Worm (Caenorhabditis elegans) whole organism, young adult: ENCODE measurements around the gene C14B9.10.

Source experiments
- F23B12.7 ChIP-seq: sonication (generic microtip); optimal IDR thresholded peaks from 2 replicates; lab custom pipeline; 2017; ENCODE audit warnings: missing genetic modification characterization, mild to moderate bottlenecking, missing compliant biosample characterization, antibody characterized with exemption, moderate library complexity; ENCODE audit not compliant: insufficient read depth
- F33H1.4 ChIP-seq: fragments of 200-800 bp; sonication (Bioruptor generic); IDR thresholded peaks from 2 replicates; pipeline ENCODE4 v1.3.6; 2022; ENCODE audit warnings: missing genetic modification reagents, missing genetic modification characterization, missing compliant biosample characterization
- F37B4.10 ChIP-seq: fragments of 200-800 bp; sonication (Bioruptor generic); IDR thresholded peaks from 2 replicates; pipeline ENCODE4 v1.3.6; 2022; ENCODE audit warnings: missing genetic modification characterization, missing compliant biosample characterization
- F52B5.7 ChIP-seq: sonication (generic microtip); optimal IDR thresholded peaks from 2 replicates; lab custom pipeline; 2016; ENCODE audit warnings: mild to moderate bottlenecking, missing genetic modification characterization, missing compliant biosample characterization
- F57A8.1 ChIP-seq: fragments of 200-800 bp; sonication (Bioruptor generic); optimal IDR thresholded peaks from 2 replicates; lab custom pipeline; 2018; ENCODE audit warnings: mild to moderate bottlenecking, missing genetic modification characterization, moderate library complexity, missing compliant biosample characterization
- F57C9.4 ChIP-seq: sonication (generic microtip); optimal IDR thresholded peaks from 2 replicates; lab custom pipeline; 2017; ENCODE audit warnings: mild to moderate bottlenecking, missing genetic modification characterization, missing compliant biosample characterization
- K11D2.4 ChIP-seq: fragments of 200-800 bp; sonication (Bioruptor generic); IDR thresholded peaks from 2 replicates; pipeline ENCODE4 v1.3.6; 2022; ENCODE audit warnings: missing genetic modification reagents, missing genetic modification characterization, missing compliant biosample characterization
- Y53G8AR.9 ChIP-seq: fragments of 200-800 bp; sonication (Bioruptor generic); conservative IDR thresholded peaks from 2 replicates; pipeline ENCODE4 v1.3.6; 2022; ENCODE audit warnings: missing genetic modification reagents, missing genetic modification characterization, missing compliant biosample characterization
- Y67H2A.10 ChIP-seq: fragments of 200-800 bp; sonication (Bioruptor generic); conservative IDR thresholded peaks from 2 replicates; pipeline ENCODE4 v1.3.6; 2022; ENCODE audit warnings: missing genetic modification reagents, missing genetic modification characterization, missing compliant biosample characterization
- Y79H2A.3 ChIP-seq: fragments of 200-800 bp; sonication (Bioruptor generic); conservative IDR thresholded peaks from 2 replicates; pipeline ENCODE4 v1.3.6; 2022; ENCODE audit warnings: missing genetic modification reagents, missing genetic modification characterization, missing compliant biosample characterization
- ZK185.1 ChIP-seq: sonication (generic microtip); optimal IDR thresholded peaks from 2 replicates; lab custom pipeline; 2016; ENCODE audit warnings: mild to moderate bottlenecking, missing genetic modification characterization, missing compliant biosample characterization; ENCODE audit not compliant: poor library complexity, severe bottlenecking
- ama-1 ChIP-seq, 3 experiments: fragments of 150-350 bp in 1 of 3; sonication (generic microtip) in 2 of 3; optimal IDR thresholded peaks; 2 replicates each; lab custom pipeline; 2014 to 2018; ENCODE audit warnings: missing biosample characterization in 2 of 3, missing genetic modification characterization in 2 of 3, missing genetic modification reagents in 2 of 3
- aptf-2 ChIP-seq: fragments of 200-800 bp; sonication (Bioruptor generic); conservative IDR thresholded peaks from 2 replicates; pipeline ENCODE4 v1.3.6; 2022; ENCODE audit warnings: missing genetic modification reagents, missing genetic modification characterization, missing compliant biosample characterization
- aptf-3 ChIP-seq: fragments of 200-800 bp; sonication (Bioruptor generic); IDR thresholded peaks from 2 replicates; pipeline ENCODE4 v1.3.6; 2022; ENCODE audit warnings: missing genetic modification characterization, missing compliant biosample characterization
- atf-7 ChIP-seq: sonication (generic microtip); optimal IDR thresholded peaks from 2 replicates; lab custom pipeline; 2017; ENCODE audit warnings: mild to moderate bottlenecking, missing genetic modification characterization, missing compliant biosample characterization
- bed-1 ChIP-seq: fragments of 200-800 bp; sonication (Bioruptor generic); IDR thresholded peaks from 2 replicates; pipeline ENCODE4 v1.3.6; 2022; ENCODE audit warnings: missing genetic modification reagents, missing genetic modification characterization, missing compliant biosample characterization
- bed-2 ChIP-seq: fragments of 200-800 bp; sonication (Bioruptor generic); IDR thresholded peaks from 2 replicates; pipeline ENCODE4 v1.3.6; 2022; ENCODE audit warnings: missing genetic modification reagents, missing genetic modification characterization, missing compliant biosample characterization
- ccch-3 ChIP-seq: fragments of 200-800 bp; sonication (Bioruptor generic); optimal IDR thresholded peaks from 2 replicates; lab custom pipeline; 2018; ENCODE audit warnings: mild to moderate bottlenecking, missing genetic modification characterization, missing compliant biosample characterization
- cebp-1 ChIP-seq, 2 experiments: fragments of 200-800 bp in 1 of 2; sonication (Bioruptor generic) in 1 of 2; sonication (generic microtip) in 1 of 2; IDR thresholded peaks in 1 of 2; optimal IDR thresholded peaks in 1 of 2; 2 replicates each; pipeline versions ENCODE4 v1.3.6 to Lab custom; 2017 to 2022; ENCODE audit warnings: missing compliant biosample characterization in 2 of 2, missing genetic modification characterization in 2 of 2, mild to moderate bottlenecking in 1 of 2, missing genetic modification reagents in 1 of 2, moderate library complexity in 1 of 2
- ceh-91 ChIP-seq: fragments of 200-800 bp; sonication (Bioruptor generic); IDR thresholded peaks from 2 replicates; pipeline ENCODE4 v1.3.6; 2022; ENCODE audit warnings: missing genetic modification reagents, missing genetic modification characterization, missing compliant biosample characterization
- efl-1 ChIP-seq: fragments of 150-350 bp; optimal IDR thresholded peaks from 2 replicates; lab custom pipeline; 2014; ENCODE audit warnings: missing biosample characterization, missing genetic modification reagents, missing genetic modification characterization
- egl-44 ChIP-seq: fragments of 200-800 bp; sonication (Bioruptor generic); IDR thresholded peaks from 2 replicates; pipeline ENCODE4 v1.3.6; 2022; ENCODE audit warnings: missing genetic modification reagents, missing genetic modification characterization, missing compliant biosample characterization
- ets-4 ChIP-seq: fragments of 200-800 bp; sonication (Bioruptor generic); optimal IDR thresholded peaks from 2 replicates; lab custom pipeline; 2018; ENCODE audit warnings: mild to moderate bottlenecking, missing genetic modification characterization, missing compliant biosample characterization
- hlh-12 ChIP-seq: sonication (generic microtip); optimal IDR thresholded peaks from 2 replicates; lab custom pipeline; 2016; ENCODE audit warnings: missing genetic modification characterization, missing compliant biosample characterization
- lin-35 ChIP-seq, 3 experiments: fragments of 150-350 bp in 2 of 3; sonication (generic microtip) in 1 of 3; optimal IDR thresholded peaks; 2 replicates each; lab custom pipeline; 2014 to 2018; ENCODE audit warnings: missing biosample characterization in 3 of 3, missing genetic modification characterization in 3 of 3, missing genetic modification reagents in 3 of 3
- lin-54 ChIP-seq: fragments of 200-800 bp; sonication (Bioruptor generic); optimal IDR thresholded peaks from 2 replicates; lab custom pipeline; 2018; ENCODE audit warnings: mild to moderate bottlenecking, missing genetic modification characterization, missing compliant biosample characterization
- lsy-27 ChIP-seq: sonication (generic microtip); optimal IDR thresholded peaks from 2 replicates; lab custom pipeline; 2017; ENCODE audit warnings: missing genetic modification characterization, mild to moderate bottlenecking, missing compliant biosample characterization, antibody characterized with exemption, missing genotype, borderline replicate concordance; ENCODE audit not compliant: insufficient read depth
- madf-3 ChIP-seq: fragments of 200-800 bp; sonication (Bioruptor generic); IDR thresholded peaks from 2 replicates; pipeline ENCODE4 v1.3.6; 2022; ENCODE audit warnings: missing genetic modification reagents, missing genetic modification characterization, missing compliant biosample characterization
- madf-8 ChIP-seq: fragments of 200-800 bp; sonication (Bioruptor generic); conservative IDR thresholded peaks from 2 replicates; pipeline ENCODE4 v1.3.6; 2022; ENCODE audit warnings: missing genetic modification reagents, missing genetic modification characterization, missing compliant biosample characterization
- mcd-1 ChIP-seq: fragments of 200-800 bp; sonication (Bioruptor generic); IDR thresholded peaks from 2 replicates; pipeline ENCODE4 v1.3.6; 2022; ENCODE audit warnings: missing genetic modification reagents, missing genetic modification characterization, missing compliant biosample characterization
- nfya-2 ChIP-seq: fragments of 200-800 bp; sonication (Bioruptor generic); IDR thresholded peaks from 2 replicates; pipeline ENCODE4 v1.3.6; 2022; ENCODE audit warnings: missing genetic modification reagents, missing genetic modification characterization, missing compliant biosample characterization
- nhr-27 ChIP-seq: fragments of 200-800 bp; sonication (Bioruptor generic); optimal IDR thresholded peaks from 2 replicates; lab custom pipeline; 2018; ENCODE audit warnings: mild to moderate bottlenecking, missing genetic modification characterization, moderate library complexity, missing compliant biosample characterization
- nhr-80 ChIP-seq: sonication (generic microtip); optimal IDR thresholded peaks from 2 replicates; lab custom pipeline; 2016; ENCODE audit warnings: missing genetic modification characterization, missing compliant biosample characterization
- rcor-1 ChIP-seq: fragments of 200-800 bp; sonication (Bioruptor generic); IDR thresholded peaks from 2 replicates; pipeline ENCODE4 v1.3.6; 2022; ENCODE audit warnings: missing genetic modification reagents, missing genetic modification characterization, missing compliant biosample characterization
- rec-8 ChIP-seq, 2 experiments: sonication (generic microtip); optimal IDR thresholded peaks; 2 replicates each; lab custom pipeline; 2016; ENCODE audit warnings: mild to moderate bottlenecking in 2 of 2, missing genetic modification characterization in 2 of 2, missing genetic modification reagents in 2 of 2, missing genotype in 2 of 2, missing biosample characterization in 1 of 2, missing compliant biosample characterization in 1 of 2, moderate library complexity in 1 of 2
- repo-1 ChIP-seq: sonication (generic microtip); optimal IDR thresholded peaks from 2 replicates; lab custom pipeline; 2017; ENCODE audit warnings: mild to moderate bottlenecking, missing genetic modification characterization, missing compliant biosample characterization
- snpc-1.1 ChIP-seq: sonication (generic microtip); optimal IDR thresholded peaks from 2 replicates; lab custom pipeline; 2017; ENCODE audit warnings: missing genetic modification characterization, mild to moderate bottlenecking, missing compliant biosample characterization, antibody characterized with exemption, moderate library complexity, missing genotype, missing genetic modification reagents; ENCODE audit not compliant: insufficient read depth
- tbp1 ChIP-seq: fragments of 200-800 bp; sonication (Bioruptor generic); optimal IDR thresholded peaks from 2 replicates; lab custom pipeline; 2018; ENCODE audit warnings: mild to moderate bottlenecking, missing genetic modification characterization, missing compliant biosample characterization
- unc-130 ChIP-seq: sonication (generic microtip); optimal IDR thresholded peaks from 2 replicates; lab custom pipeline; 2016; ENCODE audit warnings: missing genetic modification reagents, missing genetic modification characterization, missing compliant biosample characterization
- unc-62 ChIP-seq: fragments of 150-350 bp; optimal IDR thresholded peaks from 2 replicates; lab custom pipeline; 2014; ENCODE audit warnings: missing biosample characterization, missing genetic modification reagents, missing genetic modification characterization
- zim-3 ChIP-seq: sonication (generic microtip); optimal IDR thresholded peaks from 2 replicates; lab custom pipeline; 2017; ENCODE audit warnings: mild to moderate bottlenecking, missing genetic modification characterization, moderate library complexity, missing compliant biosample characterization
- ztf-22 ChIP-seq: fragments of 200-800 bp; sonication (Bioruptor generic); optimal IDR thresholded peaks from 2 replicates; lab custom pipeline; 2018; ENCODE audit warnings: mild to moderate bottlenecking, missing genetic modification characterization, moderate library complexity, missing compliant biosample characterization
- ztf-25 ChIP-seq: fragments of 200-800 bp; sonication (Bioruptor generic); IDR thresholded peaks from 2 replicates; pipeline ENCODE4 v1.3.6; 2022; ENCODE audit warnings: missing genetic modification reagents, missing genetic modification characterization, missing compliant biosample characterization
- ztf-28 ChIP-seq: fragments of 200-800 bp; sonication (Bioruptor generic); IDR thresholded peaks from 2 replicates; pipeline ENCODE4 v1.3.6; 2022; ENCODE audit warnings: missing genetic modification reagents, missing genetic modification characterization, missing compliant biosample characterization
- ztf-6 ChIP-seq: fragments of 200-800 bp; sonication (Bioruptor generic); IDR thresholded peaks from 2 replicates; pipeline ENCODE4 v1.3.6; 2022; ENCODE audit warnings: missing genetic modification reagents, missing genetic modification characterization, missing compliant biosample characterization

Gene C14B9.10

DNA sequence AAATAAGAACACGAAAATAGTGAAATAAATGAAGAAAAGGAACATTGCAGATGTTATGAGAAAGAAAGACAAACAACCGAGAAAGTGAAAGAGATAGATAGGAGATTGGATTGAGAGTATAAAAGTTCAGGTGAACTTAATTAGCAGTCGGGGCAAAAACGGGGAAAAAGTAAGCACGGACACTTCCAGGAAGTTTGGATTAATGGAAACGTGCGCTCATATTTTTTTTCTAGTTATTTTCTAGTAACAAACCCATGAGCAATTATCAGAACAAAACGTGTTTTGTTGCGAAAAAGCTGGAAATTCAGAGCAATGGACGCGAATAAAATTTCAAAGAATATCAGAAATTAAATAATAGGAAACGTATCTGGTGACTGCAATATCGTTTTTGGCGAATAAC lies 8.7 kb upstream of the C14B9.10 start:
- TF ChIP-seq Y53G8AR.9 (GFP tag; lab: Robert Waterston, UW) (no peak), F52B5.7 (tag; lab: Kevin White, UChicago) (no peak), aptf-2 (no peak), bed-1 (no peak), atf-7 (tag; lab: Kevin White, UChicago) (no peak), cebp-1 (GFP tag; IDR thresholded peaks at IDR 0.05; lab: Robert Waterston, UW) (no peak), cebp-1 (tag; optimal IDR thresholded peaks at IDR 0.05; lab: Kevin White, UChicago) (no peak), hlh-12 (no peak), nhr-27 (tag; lab: Kevin White, UChicago) (no peak), zim-3 (tag; lab: Kevin White, UChicago) (no peak)

ce11 chrIII:8124323-8124722 lies 6.3 kb upstream of the C14B9.10 start:
- TF ChIP-seq ztf-25 (GFP tag; lab: Robert Waterston, UW) (no peak), F37B4.10 (GFP tag; lab: Robert Waterston, UW) (no peak), unc-130 (GFP tag; lab: Kevin White, UChicago) (no peak), F57A8.1 (GFP tag; lab: Kevin White, UChicago) (no peak), efl-1 (GFP tag; lab: Kevin White, UChicago) (no peak), snpc-1.1 (tag; lab: Kevin White, UChicago) (no peak), F23B12.7 (peak; percentile 54), F57C9.4 (tag; lab: Kevin White, UChicago) (no peak), F52B5.7 (tag; lab: Kevin White, UChicago) (no peak), ztf-28 (no peak), K11D2.4 (GFP tag; lab: Robert Waterston, UW) (no peak), tbp1 (GFP tag; lab: Kevin White, UChicago) (peak; percentile 4), zim-3 (tag; lab: Kevin White, UChicago) (no peak), Y79H2A.3 (GFP tag; lab: Robert Waterston, UW) (no peak), nfya-2 (GFP tag; lab: Robert Waterston, UW) (no peak), lin-35 (GFP tag; optimal IDR thresholded peaks at IDR 0.05; lab: Kevin White, UChicago) (peak in 1 of 3 experiments; percentile 49), hlh-12 (no peak), ets-4 (GFP tag; lab: Kevin White, UChicago) (no peak), madf-8 (GFP tag; lab: Robert Waterston, UW) (no peak), ztf-22 (GFP tag; lab: Kevin White, UChicago) (no peak), rcor-1 (no peak), madf-3 (GFP tag; lab: Robert Waterston, UW) (no peak), mcd-1 (GFP tag; lab: Robert Waterston, UW) (no peak), cebp-1 (GFP tag; IDR thresholded peaks at IDR 0.05; lab: Robert Waterston, UW) (no peak), cebp-1 (tag; optimal IDR thresholded peaks at IDR 0.05; lab: Kevin White, UChicago) (no peak), rec-8 (tag; optimal IDR thresholded peaks at IDR 0.05; lab: Kevin White, UChicago) (no peak), Y67H2A.10 (GFP tag; lab: Robert Waterston, UW) (no peak), aptf-3 (GFP tag; lab: Robert Waterston, UW) (no peak), egl-44 (no peak), ama-1 (optimal IDR thresholded peaks at IDR 0.05; lab: Kevin White, UChicago) (no peak), ama-1 (GFP tag; optimal IDR thresholded peaks at IDR 0.05; lab: Kevin White, UChicago) (no peak), ccch-3 (GFP tag; lab: Kevin White, UChicago) (no peak), repo-1 (no peak), lsy-27 (no peak), F33H1.4 (GFP tag; lab: Robert Waterston, UW) (no peak), unc-62 (no peak), ztf-6 (GFP tag; lab: Robert Waterston, UW) (no peak), ZK185.1 (no peak), lin-54 (GFP tag; lab: Kevin White, UChicago) (no peak), bed-1 (no peak), ceh-91 (no peak), bed-2 (GFP tag; lab: Robert Waterston, UW) (no peak), nhr-80 (tag; lab: Kevin White, UChicago) (peak; percentile 62)
